Worm (Caenorhabditis elegans): ENCODE measurements around the gene K11D12.11.

- TF ChIP-seq syd-9 (tag; optimal IDR thresholded peaks at IDR 0.05) (no peak), ceh-2 (tag; optimal IDR thresholded peaks at IDR 0.05) (no peak), odd-2 (tag; optimal IDR thresholded peaks at IDR 0.05) (no peak), hlh-8 (tag; optimal IDR thresholded peaks at IDR 0.05) (no peak), tbx-2 (tag; optimal IDR thresholded peaks at IDR 0.05) (no peak)
Measured at ce11 chrV:5084957-5085465, 45.6 kb upstream of the K11D12.11 start, which contains the start of gene Y58A7A.4.
